Worm (Caenorhabditis elegans) whole organism, young adult: ENCODE results near the gene cox-6B.

Experiments used
- B0019.2 ChIP-seq: fragments of 200-800 bp; sonication (Bioruptor generic); conservative IDR thresholded peaks from 2 replicates; pipeline ENCODE4 v1.3.6; 2022; ENCODE audit warnings: missing genetic modification reagents, missing genetic modification characterization, missing compliant biosample characterization
- D2030.7 ChIP-seq: fragments of 200-800 bp; sonication (Bioruptor generic); IDR thresholded peaks from 2 replicates; pipeline ENCODE4 v1.3.6; 2022; ENCODE audit warnings: missing genetic modification reagents, missing genetic modification characterization, missing compliant biosample characterization
- F22D6.2 ChIP-seq: sonication (generic microtip); optimal IDR thresholded peaks from 2 replicates; lab custom pipeline; 2016; ENCODE audit warnings: mild to moderate bottlenecking, missing genetic modification characterization, missing compliant biosample characterization
- F23B12.7 ChIP-seq: sonication (generic microtip); optimal IDR thresholded peaks from 2 replicates; lab custom pipeline; 2017; ENCODE audit warnings: missing genetic modification characterization, mild to moderate bottlenecking, missing compliant biosample characterization, antibody characterized with exemption, moderate library complexity; ENCODE audit not compliant: insufficient read depth
- F39B2.1 ChIP-seq: fragments of 200-800 bp; sonication (Bioruptor generic); IDR thresholded peaks from 2 replicates; pipeline ENCODE4 v1.3.6; 2022; ENCODE audit warnings: missing genetic modification reagents, missing genetic modification characterization, missing compliant biosample characterization
- F55B11.4 ChIP-seq: sonication (generic microtip); optimal IDR thresholded peaks from 2 replicates; lab custom pipeline; 2016; ENCODE audit warnings: missing compliant biosample characterization, missing genetic modification characterization, borderline replicate concordance; ENCODE audit not compliant: insufficient read depth
- T07F8.4 ChIP-seq: sonication (generic microtip); optimal IDR thresholded peaks from 2 replicates; lab custom pipeline; 2016; ENCODE audit warnings: mild to moderate bottlenecking, missing genetic modification characterization, moderate library complexity, missing compliant biosample characterization
- Y53F4B.3 ChIP-seq: fragments of 200-800 bp; sonication (Bioruptor generic); IDR thresholded peaks from 2 replicates; pipeline ENCODE4 v1.3.6; 2022; ENCODE audit warnings: missing genetic modification reagents, missing genetic modification characterization, missing compliant biosample characterization
- Y79H2A.3 ChIP-seq: fragments of 200-800 bp; sonication (Bioruptor generic); conservative IDR thresholded peaks from 2 replicates; pipeline ENCODE4 v1.3.6; 2022; ENCODE audit warnings: missing genetic modification reagents, missing genetic modification characterization, missing compliant biosample characterization
- akir-1 ChIP-seq: fragments of 200-800 bp; sonication (Bioruptor generic); optimal IDR thresholded peaks from 2 replicates; lab custom pipeline; 2018; ENCODE audit warnings: mild to moderate bottlenecking, missing genetic modification characterization, moderate library complexity, missing compliant biosample characterization
- aptf-2 ChIP-seq: fragments of 200-800 bp; sonication (Bioruptor generic); conservative IDR thresholded peaks from 2 replicates; pipeline ENCODE4 v1.3.6; 2022; ENCODE audit warnings: missing genetic modification reagents, missing genetic modification characterization, missing compliant biosample characterization
- cebp-2 ChIP-seq: fragments of 200-800 bp; sonication (Bioruptor generic); IDR thresholded peaks from 2 replicates; pipeline ENCODE4 v1.3.6; 2022; ENCODE audit warnings: missing genetic modification characterization, missing compliant biosample characterization
- ceh-27 ChIP-seq: fragments of 200-800 bp; sonication (Bioruptor generic); optimal IDR thresholded peaks from 2 replicates; lab custom pipeline; 2018; ENCODE audit warnings: mild to moderate bottlenecking, missing genetic modification characterization, moderate library complexity, missing compliant biosample characterization
- ceh-40 ChIP-seq: fragments of 200-800 bp; sonication (Bioruptor generic); IDR thresholded peaks from 2 replicates; pipeline ENCODE4 v1.3.6; 2022; ENCODE audit warnings: missing genetic modification characterization, missing compliant biosample characterization
- ceh-79 ChIP-seq: sonication (generic microtip); optimal IDR thresholded peaks from 2 replicates; lab custom pipeline; 2017; ENCODE audit warnings: mild to moderate bottlenecking, missing genetic modification characterization, missing compliant biosample characterization
- ceh-91 ChIP-seq: fragments of 200-800 bp; sonication (Bioruptor generic); IDR thresholded peaks from 2 replicates; pipeline ENCODE4 v1.3.6; 2022; ENCODE audit warnings: missing genetic modification reagents, missing genetic modification characterization, missing compliant biosample characterization
- chd-7 ChIP-seq: sonication (generic microtip); optimal IDR thresholded peaks from 2 replicates; lab custom pipeline; 2016; ENCODE audit warnings: mild to moderate bottlenecking, missing genetic modification characterization, moderate library complexity, missing compliant biosample characterization
- die-1 ChIP-seq: sonication (generic microtip); optimal IDR thresholded peaks from 2 replicates; lab custom pipeline; 2016; ENCODE audit warnings: missing genotype, mild to moderate bottlenecking, missing genetic modification characterization, missing compliant biosample characterization
- dox-1 ChIP-seq: fragments of 200-800 bp; sonication (Bioruptor generic); IDR thresholded peaks from 2 replicates; pipeline ENCODE4 v1.3.6; 2022; ENCODE audit warnings: missing genetic modification reagents, missing genetic modification characterization, missing compliant biosample characterization
- egl-18 ChIP-seq: fragments of 200-800 bp; sonication (Bioruptor generic); IDR thresholded peaks from 2 replicates; pipeline ENCODE4 v1.3.6; 2022; ENCODE audit warnings: missing genetic modification reagents, missing genetic modification characterization, missing compliant biosample characterization
- hmg-20 ChIP-seq: fragments of 200-800 bp; sonication (Bioruptor generic); IDR thresholded peaks from 2 replicates; pipeline ENCODE4 v1.3.6; 2022; ENCODE audit warnings: missing genetic modification reagents, missing genetic modification characterization, missing compliant biosample characterization
- hrde-1 ChIP-seq: sonication (generic microtip); optimal IDR thresholded peaks from 2 replicates; lab custom pipeline; 2016; ENCODE audit warnings: missing genetic modification characterization, mild to moderate bottlenecking, missing compliant biosample characterization, moderate library complexity, missing genotype, missing genetic modification reagents, borderline replicate concordance
- lag-1 ChIP-seq: fragments of 200-800 bp; sonication (Bioruptor generic); IDR thresholded peaks from 2 replicates; pipeline ENCODE4 v1.3.6; 2022; ENCODE audit warnings: missing genetic modification reagents, missing genetic modification characterization, missing compliant biosample characterization
- let-526 ChIP-seq: fragments of 200-800 bp; sonication (Bioruptor generic); IDR thresholded peaks from 2 replicates; pipeline ENCODE4 v1.3.6; 2022; ENCODE audit warnings: missing genetic modification reagents, missing genetic modification characterization, missing compliant biosample characterization
- lin-40 ChIP-seq: sonication (generic microtip); optimal IDR thresholded peaks from 2 replicates; lab custom pipeline; 2016; ENCODE audit warnings: missing genetic modification characterization, mild to moderate bottlenecking, missing compliant biosample characterization, missing genotype, missing genetic modification reagents
- madf-10 ChIP-seq: sonication (generic microtip); optimal IDR thresholded peaks from 2 replicates; lab custom pipeline; 2016; ENCODE audit warnings: mild to moderate bottlenecking, missing genetic modification characterization, missing compliant biosample characterization
- mes-4 ChIP-seq: sonication (generic microtip); optimal IDR thresholded peaks from 2 replicates; lab custom pipeline; 2016; ENCODE audit warnings: missing genotype, missing genetic modification characterization, missing compliant biosample characterization
- nfya-2 ChIP-seq: fragments of 200-800 bp; sonication (Bioruptor generic); IDR thresholded peaks from 2 replicates; pipeline ENCODE4 v1.3.6; 2022; ENCODE audit warnings: missing genetic modification reagents, missing genetic modification characterization, missing compliant biosample characterization
- nhr-120 ChIP-seq: fragments of 200-800 bp; sonication (Bioruptor generic); IDR thresholded peaks from 2 replicates; pipeline ENCODE4 v1.3.6; 2022; ENCODE audit warnings: missing genetic modification characterization, missing compliant biosample characterization
- pbrm-1 ChIP-seq: fragments of 200-800 bp; sonication (Bioruptor generic); IDR thresholded peaks from 2 replicates; pipeline ENCODE4 v1.3.6; 2022; ENCODE audit warnings: missing genetic modification reagents, missing genetic modification characterization, missing compliant biosample characterization
- pha-4 ChIP-seq: fragments of 150-350 bp; sonication (generic microtip); optimal IDR thresholded peaks from 2 replicates; lab custom pipeline; 2014; ENCODE audit warnings: missing biosample characterization, missing genetic modification reagents, missing genetic modification characterization
- repo-1 ChIP-seq: sonication (generic microtip); optimal IDR thresholded peaks from 2 replicates; lab custom pipeline; 2017; ENCODE audit warnings: mild to moderate bottlenecking, missing genetic modification characterization, missing compliant biosample characterization
- tlf-1 ChIP-seq: fragments of 200-800 bp; sonication (Bioruptor generic); optimal IDR thresholded peaks from 2 replicates; lab custom pipeline; 2018; ENCODE audit warnings: mild to moderate bottlenecking, missing genetic modification characterization, missing compliant biosample characterization
- unc-130 ChIP-seq: sonication (generic microtip); optimal IDR thresholded peaks from 2 replicates; lab custom pipeline; 2016; ENCODE audit warnings: missing genetic modification reagents, missing genetic modification characterization, missing compliant biosample characterization
- xnd-1 ChIP-seq: sonication (generic microtip); optimal IDR thresholded peaks from 2 replicates; lab custom pipeline; 2016; ENCODE audit warnings: missing genotype, missing genetic modification reagents, missing genetic modification characterization, missing compliant biosample characterization
- zfh-2 ChIP-seq: fragments of 200-800 bp; sonication (Bioruptor generic); conservative IDR thresholded peaks from 2 replicates; pipeline ENCODE4 v1.3.6; 2022; ENCODE audit warnings: missing genetic modification reagents, missing genetic modification characterization, missing compliant biosample characterization
- ztf-3 ChIP-seq: fragments of 200-800 bp; sonication (Bioruptor generic); optimal IDR thresholded peaks from 2 replicates; lab custom pipeline; 2018; ENCODE audit warnings: mild to moderate bottlenecking, missing genetic modification characterization, missing compliant biosample characterization

The cox-6B gene

DNA sequence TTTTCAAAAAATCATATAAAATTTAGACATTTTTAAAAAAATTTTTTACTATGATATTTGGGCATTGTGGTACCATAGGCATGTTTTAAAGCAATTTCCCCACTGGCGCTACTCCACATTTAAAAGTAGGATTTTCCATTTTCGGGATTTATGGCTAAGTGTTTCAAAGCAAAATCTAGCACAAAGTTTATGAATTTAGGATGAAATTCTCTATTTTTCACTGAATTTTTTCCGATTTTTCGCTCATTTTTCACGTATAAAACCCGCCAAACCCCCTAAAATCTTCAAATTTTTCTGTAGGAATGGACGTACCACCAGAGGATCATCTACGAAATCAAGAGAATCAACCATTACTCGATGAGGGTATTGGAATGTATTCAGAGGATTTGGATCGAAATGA is 119.5 kb downstream of the cox-6B start, which contains the start of gene pipp-4P (continued):
- TF ChIP-seq Y79H2A.3 (GFP tag; lab: Robert Waterston, UW), result no peak

DNA sequence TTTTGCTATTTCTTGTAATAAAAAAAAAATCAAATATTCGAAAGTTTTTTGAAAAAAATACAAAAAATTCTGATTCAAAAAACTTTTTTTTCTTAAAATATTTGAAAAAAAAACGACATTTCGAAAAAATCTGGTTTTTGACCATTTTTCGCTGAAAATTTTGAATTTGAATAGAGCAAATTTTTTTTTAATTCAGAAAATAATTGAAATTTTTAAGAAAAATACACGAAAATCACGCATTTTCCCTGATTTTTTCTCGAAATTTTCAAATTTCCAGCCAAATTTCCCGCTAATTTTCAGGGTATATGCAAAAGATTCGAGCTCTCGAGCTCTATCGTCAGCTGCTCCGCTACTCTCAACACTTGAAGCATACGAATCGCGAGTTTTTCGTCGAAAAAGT is 127.3 kb downstream of the cox-6B start, which contains the start of gene Y71H2AM.1:
Gene Y71H2AM.1 (plus strand): TSS at position 301 of the 400 bp plus-strand sequence.
- TF ChIP-seq dox-1 (GFP tag; lab: Robert Waterston, UW) (no peak), let-526 (GFP tag; lab: Robert Waterston, UW) (no peak), unc-130 (GFP tag; lab: Kevin White, UChicago) (no peak), mes-4 (no peak), egl-18 (GFP tag; lab: Robert Waterston, UW) (no peak), hmg-20 (GFP tag; lab: Robert Waterston, UW) (no peak), ceh-79 (tag; lab: Kevin White, UChicago) (no peak), ceh-91 (GFP tag; lab: Robert Waterston, UW) (no peak), ztf-3 (GFP tag; lab: Kevin White, UChicago) (no peak), cebp-2 (GFP tag; lab: Robert Waterston, UW) (no peak), hrde-1 (tag; lab: Kevin White, UChicago) (no peak), chd-7 (tag; lab: Kevin White, UChicago) (no peak), lin-40 (tag; lab: Kevin White, UChicago) (no peak), Y79H2A.3 (GFP tag; lab: Robert Waterston, UW) (no peak), nhr-120 (GFP tag; lab: Robert Waterston, UW) (no peak), ceh-40 (GFP tag; lab: Robert Waterston, UW) (no peak), repo-1 (tag; lab: Kevin White, UChicago) (no peak), F23B12.7 (tag; lab: Kevin White, UChicago) (no peak), D2030.7 (no peak)

DNA sequence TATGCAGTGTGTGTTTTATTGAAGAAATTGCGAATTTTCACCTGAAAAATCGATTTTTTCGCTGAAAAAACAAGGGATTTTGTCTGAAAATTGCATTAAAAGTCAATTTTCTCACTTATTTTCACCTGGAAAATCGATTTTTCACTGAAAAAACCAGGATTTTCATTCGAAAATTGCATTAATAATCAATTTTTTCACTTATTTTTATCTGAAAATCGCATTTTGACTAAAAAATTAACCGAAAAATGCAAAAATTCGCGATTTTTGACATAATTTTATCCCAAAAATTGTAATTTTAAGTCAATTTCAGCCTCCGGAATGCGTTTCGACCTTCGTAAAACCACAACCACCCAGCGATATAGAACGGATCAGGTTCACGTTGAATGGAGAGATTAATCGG is 133.0 kb downstream of the cox-6B start, which contains the start of gene Y71H2AM.29:
Gene Y71H2AM.29 (plus strand): TSS at position 301 of the 400 bp plus-strand sequence.
- TF ChIP-seq aptf-2 (GFP tag; lab: Robert Waterston, UW) (no peak), Y79H2A.3 (GFP tag; lab: Robert Waterston, UW) (no peak), repo-1 (tag; lab: Kevin White, UChicago) (no peak), T07F8.4 (no peak), Y53F4B.3 (GFP tag; lab: Robert Waterston, UW) (no peak), F39B2.1 (GFP tag; lab: Robert Waterston, UW) (no peak), hmg-20 (GFP tag; lab: Robert Waterston, UW) (no peak), tlf-1 (GFP tag; lab: Kevin White, UChicago) (no peak), madf-10 (tag; lab: Kevin White, UChicago) (no peak), akir-1 (GFP tag; lab: Kevin White, UChicago) (no peak), pbrm-1 (GFP tag; lab: Robert Waterston, UW) (no peak), cebp-2 (GFP tag; lab: Robert Waterston, UW) (no peak), die-1 (no peak)

DNA sequence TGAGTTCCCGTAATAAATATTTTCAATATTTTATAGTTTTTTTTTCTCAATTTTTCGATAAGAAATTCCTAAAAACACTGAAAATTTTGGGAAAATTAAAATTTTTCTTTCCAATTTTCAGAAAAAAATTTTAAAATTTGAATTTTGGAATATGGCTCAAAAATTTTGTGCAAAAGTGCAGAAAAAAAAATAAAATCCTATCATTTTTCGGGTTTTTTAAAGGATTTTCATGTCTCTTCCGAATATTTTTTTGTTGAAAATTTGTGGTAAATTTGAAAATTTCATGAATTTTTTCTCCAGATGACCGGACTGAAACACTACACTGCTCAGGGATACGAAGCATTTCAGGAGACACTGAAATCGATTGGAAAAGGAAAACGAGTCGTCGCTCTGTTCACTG is 134.9 kb downstream of the cox-6B start, which contains the start of gene txdc-17:
Gene txdc-17 (plus strand): TSS at position 301 of the 400 bp plus-strand sequence.
- TF ChIP-seq lag-1 (GFP tag; lab: Robert Waterston, UW), result no peak
- TF ChIP-seq F55B11.4 (tag; lab: Kevin White, UChicago), result no peak
- TF ChIP-seq xnd-1 (tag; lab: Kevin White, UChicago), result no peak
- no peak for TF ChIP-seq nfya-2 (GFP tag; lab: Robert Waterston, UW)
- TF ChIP-seq pha-4 (tag; lab: Kevin White, UChicago), result no peak
- no peak for TF ChIP-seq ceh-27 (GFP tag; lab: Kevin White, UChicago)
- TF ChIP-seq die-1, result no peak
- no peak for TF ChIP-seq madf-10 (tag; lab: Kevin White, UChicago)
- no peak for TF ChIP-seq F22D6.2 (tag; lab: Kevin White, UChicago)
- no peak for TF ChIP-seq ztf-3 (GFP tag; lab: Kevin White, UChicago)
- no peak for TF ChIP-seq B0019.2
- no peak for TF ChIP-seq zfh-2 (GFP tag; lab: Robert Waterston, UW)
